Worm (Caenorhabditis elegans) whole organism, mixed stage, embryonic: Measurements from ENCODE around the gene acp-5.

Experiments
- M03D4.4 ChIP-seq: sonication (generic microtip); optimal IDR thresholded peaks from 2 replicates; lab custom pipeline; 2017; ENCODE audit warnings: mild to moderate bottlenecking, missing genetic modification characterization, missing compliant biosample characterization
- bed-3 ChIP-seq: fragments of 200-800 bp; sonication (Bioruptor generic); optimal IDR thresholded peaks from 3 replicates; lab custom pipeline; 2018; ENCODE audit warnings: mild to moderate bottlenecking, missing genetic modification characterization, moderate library complexity, missing compliant biosample characterization
- blmp-1 ChIP-seq: fragments of 150-350 bp; optimal IDR thresholded peaks from 2 replicates; lab custom pipeline; 2014; ENCODE audit warnings: missing biosample characterization, missing genetic modification characterization
- ceh-39 ChIP-seq: fragments of 150-350 bp; optimal IDR thresholded peaks from 2 replicates; lab custom pipeline; 2014; ENCODE audit warnings: missing biosample characterization, missing genetic modification characterization
- ceh-43 ChIP-seq: fragments of 200-800 bp; sonication (Bioruptor generic); optimal IDR thresholded peaks from 2 replicates; lab custom pipeline; 2018; ENCODE audit warnings: mild to moderate bottlenecking, missing genetic modification characterization, moderate library complexity, missing compliant biosample characterization
- ceh-83 ChIP-seq: fragments of 200-800 bp; sonication (Bioruptor generic); optimal IDR thresholded peaks from 2 replicates; lab custom pipeline; 2018; ENCODE audit warnings: mild to moderate bottlenecking, missing genetic modification characterization, missing compliant biosample characterization
- ces-1 ChIP-seq: fragments of 150-350 bp; optimal IDR thresholded peaks from 2 replicates; lab custom pipeline; 2014; ENCODE audit warnings: missing biosample characterization, missing genetic modification reagents, missing genetic modification characterization
- cnd-1 ChIP-seq: fragments of 200-800 bp; sonication (Bioruptor generic); optimal IDR thresholded peaks from 2 replicates; lab custom pipeline; 2018; ENCODE audit warnings: mild to moderate bottlenecking, missing genetic modification characterization, missing compliant biosample characterization
- drap-1 ChIP-seq: fragments of 200-800 bp; sonication (Bioruptor generic); optimal IDR thresholded peaks from 3 replicates; lab custom pipeline; 2018; ENCODE audit warnings: mild to moderate bottlenecking, missing genetic modification characterization, missing compliant biosample characterization
- elt-1 ChIP-seq: sonication (generic microtip); optimal IDR thresholded peaks from 2 replicates; lab custom pipeline; 2017; ENCODE audit warnings: missing genetic modification characterization, mild to moderate bottlenecking, missing compliant biosample characterization, antibody characterized with exemption, moderate library complexity, borderline replicate concordance; ENCODE audit not compliant: insufficient read depth
- elt-3 ChIP-seq: fragments of 150-350 bp; optimal IDR thresholded peaks from 2 replicates; lab custom pipeline; 2014; ENCODE audit warnings: missing biosample characterization, missing genetic modification characterization
- flh-1 ChIP-seq: fragments of 200-800 bp; sonication (Bioruptor generic); optimal IDR thresholded peaks from 2 replicates; lab custom pipeline; 2018; ENCODE audit warnings: mild to moderate bottlenecking, missing genetic modification characterization, moderate library complexity, missing compliant biosample characterization
- ham-2 ChIP-seq: fragments of 200-800 bp; sonication (Bioruptor generic); optimal IDR thresholded peaks from 2 replicates; lab custom pipeline; 2018; ENCODE audit warnings: mild to moderate bottlenecking, missing genetic modification characterization, missing compliant biosample characterization
- hlh-1 ChIP-seq: fragments of 150-350 bp; optimal IDR thresholded peaks from 2 replicates; lab custom pipeline; 2014; ENCODE audit warnings: missing biosample characterization, missing genetic modification reagents, missing genetic modification characterization
- lin-13 ChIP-seq: fragments of 150-350 bp; optimal IDR thresholded peaks from 2 replicates; lab custom pipeline; 2014; ENCODE audit warnings: missing biosample characterization, missing genetic modification characterization
- lin-32 ChIP-seq: fragments of 200-800 bp; sonication (Bioruptor generic); optimal IDR thresholded peaks from 2 replicates; lab custom pipeline; 2018; ENCODE audit warnings: mild to moderate bottlenecking, missing genetic modification characterization, missing compliant biosample characterization
- lsy-2 ChIP-seq: fragments of 150-350 bp; optimal IDR thresholded peaks from 2 replicates; lab custom pipeline; 2014; ENCODE audit warnings: missing biosample characterization, missing genetic modification characterization
- mab-5 ChIP-seq: fragments of 150-350 bp; optimal IDR thresholded peaks from 2 replicates; lab custom pipeline; 2014; ENCODE audit warnings: missing biosample characterization, missing genetic modification characterization
- mep-1 ChIP-seq: fragments of 150-350 bp; optimal IDR thresholded peaks from 2 replicates; lab custom pipeline; 2017; ENCODE audit warnings: missing biosample characterization, missing genetic modification reagents, missing genetic modification characterization, inconsistent platforms
- mls-2 ChIP-seq: sonication (generic microtip); optimal IDR thresholded peaks from 2 replicates; lab custom pipeline; 2016; ENCODE audit warnings: mild to moderate bottlenecking, missing genetic modification characterization, moderate library complexity, missing compliant biosample characterization
- nhr-12 ChIP-seq: fragments of 150-350 bp; optimal IDR thresholded peaks from 2 replicates; lab custom pipeline; 2014; ENCODE audit warnings: missing biosample characterization, missing genetic modification characterization
- nhr-2 ChIP-seq: fragments of 150-350 bp; optimal IDR thresholded peaks from 2 replicates; lab custom pipeline; 2014; ENCODE audit warnings: missing biosample characterization, missing genetic modification characterization
- nhr-237 ChIP-seq: fragments of 150-350 bp; optimal IDR thresholded peaks from 2 replicates; lab custom pipeline; 2014; ENCODE audit warnings: missing biosample characterization, missing genetic modification characterization
- nhr-28 ChIP-seq: fragments of 150-350 bp; optimal IDR thresholded peaks from 2 replicates; lab custom pipeline; 2014; ENCODE audit warnings: missing biosample characterization, missing genetic modification characterization
- nhr-76 ChIP-seq: sonication (generic microtip); optimal IDR thresholded peaks from 2 replicates; lab custom pipeline; 2017; ENCODE audit warnings: missing biosample characterization, missing genetic modification characterization
- pha-4 ChIP-seq: fragments of 150-350 bp; optimal IDR thresholded peaks from 2 replicates; lab custom pipeline; 2018; ENCODE audit warnings: missing biosample characterization, missing genetic modification reagents, missing genetic modification characterization
- sem-2 ChIP-seq: fragments of 200-800 bp; sonication (Bioruptor generic); optimal IDR thresholded peaks from 2 replicates; lab custom pipeline; 2018; ENCODE audit warnings: mild to moderate bottlenecking, missing genetic modification characterization, missing compliant biosample characterization
- snpc-4 ChIP-seq: fragments of 150-350 bp; optimal IDR thresholded peaks from 2 replicates; lab custom pipeline; 2014; ENCODE audit warnings: missing biosample characterization, missing genetic modification characterization
- sptf-1 ChIP-seq: sonication (generic microtip); optimal IDR thresholded peaks from 2 replicates; lab custom pipeline; 2017; ENCODE audit warnings: mild to moderate bottlenecking, missing genetic modification characterization, moderate library complexity, missing compliant biosample characterization
- tbx-8 ChIP-seq: fragments of 200-800 bp; sonication (Bioruptor generic); optimal IDR thresholded peaks from 2 replicates; lab custom pipeline; 2018; ENCODE audit warnings: mild to moderate bottlenecking, missing genetic modification characterization, moderate library complexity, missing compliant biosample characterization
- unc-120 ChIP-seq: sonication (generic microtip); optimal IDR thresholded peaks from 2 replicates; lab custom pipeline; 2017; ENCODE audit warnings: missing genetic modification characterization, missing compliant biosample characterization; ENCODE audit not compliant: poor library complexity, severe bottlenecking
- unc-39 ChIP-seq: fragments of 150-350 bp; optimal IDR thresholded peaks from 2 replicates; lab custom pipeline; 2014; ENCODE audit warnings: missing biosample characterization, missing genetic modification characterization
- unc-62 ChIP-seq: fragments of 150-350 bp; optimal IDR thresholded peaks from 2 replicates; lab custom pipeline; 2014; ENCODE audit warnings: missing biosample characterization, missing genetic modification reagents, missing genetic modification characterization
- zip-8 ChIP-seq: fragments of 150-350 bp; optimal IDR thresholded peaks from 2 replicates; lab custom pipeline; 2014; ENCODE audit warnings: missing biosample characterization, missing genetic modification characterization
- ztf-11 ChIP-seq: fragments of 150-350 bp; optimal IDR thresholded peaks from 2 replicates; lab custom pipeline; 2014; ENCODE audit warnings: missing biosample characterization, missing genetic modification characterization

acp-5 gene

DNA sequence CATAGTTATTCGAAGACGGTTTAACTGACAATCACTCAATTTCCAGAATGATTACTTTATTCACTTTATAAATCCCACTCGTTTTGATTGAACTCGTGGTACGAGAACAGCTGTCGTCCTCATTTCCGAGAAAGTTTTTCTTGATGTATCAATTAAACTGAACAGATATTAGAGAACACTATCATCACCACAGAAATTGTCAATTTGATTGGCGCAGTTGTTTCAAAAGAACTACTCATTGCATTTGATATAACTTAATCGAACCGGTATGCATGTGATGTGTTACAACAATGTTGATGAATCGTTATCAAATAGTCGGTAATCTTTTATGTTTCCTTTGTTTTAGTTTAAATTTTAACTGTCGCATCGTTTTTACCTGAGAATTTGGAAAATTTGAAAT is 7.8 kb downstream of the acp-5 start:
- no peak for TF ChIP-seq sem-2 (GFP tag; lab: Kevin White, UChicago)
- TF ChIP-seq unc-62 (GFP tag; lab: Kevin White, UChicago), result peak; percentile 83
- no peak for TF ChIP-seq ztf-11
- no peak for TF ChIP-seq drap-1 (GFP tag; lab: Kevin White, UChicago)
- TF ChIP-seq hlh-1, result peak; percentile 95
- TF ChIP-seq lin-13, result no peak

ce11 chrX:5839143-5839542 is 9.9 kb downstream of the acp-5 start:
- TF ChIP-seq elt-3 (tag; lab: Kevin White, UChicago) (no peak), ces-1 (GFP tag; lab: Kevin White, UChicago) (no peak), ceh-39 (tag; lab: Kevin White, UChicago) (no peak), ceh-43 (GFP tag; lab: Kevin White, UChicago) (no peak), nhr-2 (tag; lab: Kevin White, UChicago) (no peak), unc-39 (tag; lab: Kevin White, UChicago) (no peak), nhr-237 (no peak), drap-1 (GFP tag; lab: Kevin White, UChicago) (no peak), lin-13 (no peak), snpc-4 (tag; lab: Kevin White, UChicago) (no peak), bed-3 (GFP tag; lab: Kevin White, UChicago) (no peak), ceh-83 (GFP tag; lab: Kevin White, UChicago) (no peak), ham-2 (GFP tag; lab: Kevin White, UChicago) (no peak), mep-1 (tag; lab: Kevin White, UChicago) (no peak), cnd-1 (tag; lab: Kevin White, UChicago) (no peak), hlh-1 (no peak), unc-120 (tag; lab: Kevin White, UChicago) (no peak), sptf-1 (tag; lab: Kevin White, UChicago) (no peak), M03D4.4 (tag; lab: Kevin White, UChicago) (no peak), elt-1 (tag; lab: Kevin White, UChicago) (no peak)

- no peak for TF ChIP-seq mls-2 (tag; lab: Kevin White, UChicago)
- no peak for TF ChIP-seq ceh-39 (tag; lab: Kevin White, UChicago)
- TF ChIP-seq nhr-237, result no peak
- TF ChIP-seq cnd-1 (tag; lab: Kevin White, UChicago), result no peak
- TF ChIP-seq sem-2 (GFP tag; lab: Kevin White, UChicago), result no peak
- TF ChIP-seq lin-13, result no peak
- TF ChIP-seq nhr-28 (tag; lab: Kevin White, UChicago), result no peak
Observed at ce11 chrX:5839643-5840042, 10.4 kb downstream of the acp-5 start, which contains the start of gene dct-11. dct-11 (minus strand) TSS chrX:5839778.

DNA sequence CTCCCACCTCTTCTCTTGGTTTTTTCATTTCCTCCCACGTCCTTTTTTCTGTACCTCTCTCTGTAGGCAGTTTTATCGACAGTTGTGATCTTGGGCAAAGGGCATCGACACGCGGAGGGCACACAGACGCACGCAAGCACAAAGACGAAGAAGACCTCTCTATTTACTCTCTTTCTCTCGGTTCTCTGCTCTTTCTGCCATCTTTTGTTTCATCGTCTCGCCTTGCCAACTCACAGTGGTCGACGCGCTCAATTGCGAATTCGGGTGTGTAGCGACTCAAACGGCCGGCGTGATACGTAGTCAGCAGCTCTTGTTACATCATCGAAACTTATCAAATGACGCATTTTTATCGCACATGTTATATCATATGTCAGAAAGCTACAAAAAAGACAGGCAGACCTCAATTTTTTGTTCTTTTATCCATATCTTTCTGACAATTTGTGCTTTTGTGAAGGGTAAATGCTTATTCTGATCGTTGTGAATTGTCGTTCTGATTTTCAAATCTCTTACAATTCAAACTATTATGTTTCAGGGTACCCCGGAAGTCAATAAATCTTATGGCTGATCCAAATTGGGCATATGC is 11.9 kb downstream of the acp-5 start, which contains the start of gene puf-9:
Gene puf-9, plus strand, starts transcription at position 533 of the 583 bp plus-strand sequence.
- peak; percentile 77 for TF ChIP-seq elt-3 (tag; lab: Kevin White, UChicago)
- TF ChIP-seq unc-62 (GFP tag; lab: Kevin White, UChicago), result peak; percentile 93
- peak; percentile 58 for TF ChIP-seq elt-1 (tag; lab: Kevin White, UChicago)
- no peak for TF ChIP-seq ceh-83 (GFP tag; lab: Kevin White, UChicago)
- peak; percentile 82 for TF ChIP-seq unc-120 (tag; lab: Kevin White, UChicago)
- TF ChIP-seq snpc-4 (tag; lab: Kevin White, UChicago), result no peak
- peak; percentile 95 for TF ChIP-seq ceh-39 (tag; lab: Kevin White, UChicago)
- no peak for TF ChIP-seq bed-3 (GFP tag; lab: Kevin White, UChicago)
- peak; percentile 61 for TF ChIP-seq zip-8
- TF ChIP-seq pha-4 (tag; lab: Kevin White, UChicago), result peak; percentile 98
- TF ChIP-seq nhr-12, result peak; percentile 32
- peak; percentile 86 for TF ChIP-seq mls-2 (tag; lab: Kevin White, UChicago)
- TF ChIP-seq blmp-1, result no peak
- TF ChIP-seq ceh-43 (GFP tag; lab: Kevin White, UChicago), result no peak
- peak; percentile 87 for TF ChIP-seq hlh-1
- no peak for TF ChIP-seq nhr-28 (tag; lab: Kevin White, UChicago)
- peak; percentile 55 for TF ChIP-seq ham-2 (GFP tag; lab: Kevin White, UChicago)
- TF ChIP-seq lin-32 (GFP tag; lab: Kevin White, UChicago), result no peak
- peak; percentile 80 for TF ChIP-seq ztf-11
- TF ChIP-seq M03D4.4 (tag; lab: Kevin White, UChicago), result peak; percentile 36
- TF ChIP-seq mep-1 (tag; lab: Kevin White, UChicago), result peak; percentile 99
- peak; percentile 94 for TF ChIP-seq nhr-237
- TF ChIP-seq drap-1 (GFP tag; lab: Kevin White, UChicago), result peak; percentile 83
- peak; percentile 79 for TF ChIP-seq cnd-1 (tag; lab: Kevin White, UChicago)
- peak; percentile 64 for TF ChIP-seq tbx-8 (GFP tag; lab: Kevin White, UChicago)
- TF ChIP-seq flh-1 (GFP tag; lab: Kevin White, UChicago), result no peak
- peak; percentile 85 for TF ChIP-seq lsy-2 (tag; lab: Kevin White, UChicago)
- TF ChIP-seq unc-39 (tag; lab: Kevin White, UChicago), result peak; percentile 80
- peak; percentile 68 for TF ChIP-seq nhr-2 (tag; lab: Kevin White, UChicago)
- peak; percentile 15 for TF ChIP-seq nhr-76
- peak; percentile 9 for TF ChIP-seq mab-5 (tag; lab: Kevin White, UChicago)
- TF ChIP-seq sptf-1 (tag; lab: Kevin White, UChicago), result peak; percentile 82
- peak; percentile 93 for TF ChIP-seq lin-13
- peak; percentile 53 for TF ChIP-seq ces-1 (GFP tag; lab: Kevin White, UChicago)
